Fruit fly (Drosophila melanogaster) whole organism, embryonic: ENCODE results near the gene Hexo2.

ENCODE experiments used
- Atf-2 ChIP-seq: fragments of 200-800 bp; sonication (Bioruptor generic); optimal IDR thresholded peaks from 2 replicates; lab custom pipeline; 2016; ENCODE audit warnings: missing biosample characterization, missing genetic modification characterization
- Atf3 ChIP-seq: fragments of 200-800 bp; sonication (Bioruptor generic); optimal IDR thresholded peaks from 3 replicates; lab custom pipeline; 2016; ENCODE audit warnings: missing biosample characterization, missing genetic modification characterization
- C15 ChIP-seq: fragments of 200-800 bp; sonication (Bioruptor generic); IDR thresholded peaks from 3 replicates; pipeline ENCODE4 v1.3.6; 2022; ENCODE audit warnings: missing biosample characterization, missing genetic modification characterization
- CG10267 ChIP-seq: fragments of 200-800 bp; sonication (Bioruptor generic); optimal IDR thresholded peaks from 2 replicates; lab custom pipeline; 2018; ENCODE audit warnings: missing biosample characterization, mild to moderate bottlenecking, missing genetic modification characterization, moderate library complexity
- CG10431 ChIP-seq: fragments of 200-800 bp; sonication (Bioruptor generic); optimal IDR thresholded peaks from 3 replicates; lab custom pipeline; 2018; ENCODE audit warnings: missing biosample characterization, mild to moderate bottlenecking, missing genetic modification characterization
- CG10462 ChIP-seq: fragments of 200-800 bp; sonication (Bioruptor generic); optimal IDR thresholded peaks from 2 replicates; lab custom pipeline; 2016; ENCODE audit warnings: missing biosample characterization, missing genetic modification characterization
- CG11247 ChIP-seq: fragments of 200-800 bp; sonication (Bioruptor generic); IDR thresholded peaks from 2 replicates; pipeline ENCODE4 v1.3.6; 2022; ENCODE audit warnings: missing biosample characterization, missing genetic modification characterization
- CG11456 ChIP-seq: fragments of 200-800 bp; sonication (Bioruptor generic); IDR thresholded peaks from 3 replicates; pipeline ENCODE4 v1.3.6; 2022; ENCODE audit warnings: missing biosample characterization, missing genetic modification characterization
- CG12236 ChIP-seq: fragments of 200-800 bp; sonication (Bioruptor generic); optimal IDR thresholded peaks from 2 replicates; lab custom pipeline; 2016; ENCODE audit warnings: missing biosample characterization, missing genetic modification characterization
- CG13775 ChIP-seq: fragments of 200-800 bp; sonication (Bioruptor generic); optimal IDR thresholded peaks from 3 replicates; lab custom pipeline; 2017; ENCODE audit warnings: missing biosample characterization, mild to moderate bottlenecking, missing genetic modification characterization
- CG17186 ChIP-seq: fragments of 200-800 bp; sonication (Bioruptor generic); optimal IDR thresholded peaks from 3 replicates; lab custom pipeline; 2017; ENCODE audit warnings: missing biosample characterization, missing genetic modification reagents, missing genetic modification characterization
- CG17912 ChIP-seq: fragments of 200-800 bp; sonication (Bioruptor generic); optimal IDR thresholded peaks from 2 replicates; lab custom pipeline; 2018; ENCODE audit warnings: missing biosample characterization, mild to moderate bottlenecking, missing genetic modification characterization
- CG2116 ChIP-seq: fragments of 200-800 bp; sonication (Bioruptor generic); optimal IDR thresholded peaks from 3 replicates; lab custom pipeline; 2018; ENCODE audit warnings: missing biosample characterization, mild to moderate bottlenecking, missing genetic modification characterization
- CG2202 ChIP-seq: fragments of 200-800 bp; sonication (Bioruptor generic); optimal IDR thresholded peaks from 2 replicates; lab custom pipeline; 2018; ENCODE audit warnings: missing biosample characterization, mild to moderate bottlenecking, missing genetic modification characterization
- CG31365 ChIP-seq: fragments of 200-800 bp; sonication (Bioruptor generic); optimal IDR thresholded peaks from 2 replicates; lab custom pipeline; 2018; ENCODE audit warnings: missing biosample characterization, mild to moderate bottlenecking, missing genetic modification characterization
- CG3847 ChIP-seq: fragments of 200-800 bp; sonication (Bioruptor generic); IDR thresholded peaks from 2 replicates; pipeline ENCODE4 v1.3.6; 2022; ENCODE audit warnings: missing biosample characterization, missing genetic modification characterization
- CG6254 ChIP-seq: fragments of 200-800 bp; sonication (Bioruptor generic); optimal IDR thresholded peaks from 3 replicates; lab custom pipeline; 2017; ENCODE audit warnings: mild to moderate bottlenecking, missing biosample characterization, missing genetic modification reagents, missing genetic modification characterization
- CG6683 ChIP-seq: fragments of 200-800 bp; sonication (Bioruptor generic); optimal IDR thresholded peaks from 2 replicates; lab custom pipeline; 2017; ENCODE audit warnings: missing biosample characterization, mild to moderate bottlenecking, missing genetic modification characterization, missing genetic modification reagents
- CG7745 ChIP-seq: fragments of 200-800 bp; sonication (Bioruptor generic); optimal IDR thresholded peaks from 2 replicates; lab custom pipeline; 2018; ENCODE audit warnings: missing biosample characterization, mild to moderate bottlenecking, missing genetic modification characterization, moderate library complexity
- CG8089 ChIP-seq: fragments of 200-800 bp; sonication (Bioruptor generic); optimal IDR thresholded peaks from 3 replicates; lab custom pipeline; 2016; ENCODE audit warnings: missing biosample characterization, missing genetic modification characterization
- CG9215 ChIP-seq: fragments of 200-800 bp; sonication (Bioruptor generic); IDR thresholded peaks from 2 replicates; pipeline ENCODE4 v1.3.6; 2022; ENCODE audit warnings: missing biosample characterization, missing genetic modification characterization
- Fer1 ChIP-seq: fragments of 200-800 bp; sonication (Bioruptor generic); optimal IDR thresholded peaks from 2 replicates; lab custom pipeline; 2017; ENCODE audit warnings: missing biosample characterization, mild to moderate bottlenecking, missing genetic modification characterization
- Gsc ChIP-seq: fragments of 200-800 bp; sonication (Bioruptor generic); IDR thresholded peaks from 2 replicates; pipeline ENCODE4 v1.3.6; 2022; ENCODE audit warnings: missing biosample characterization, missing genetic modification characterization
- Hand ChIP-seq: fragments of 200-800 bp; sonication (Bioruptor generic); optimal IDR thresholded peaks from 2 replicates; lab custom pipeline; 2017; ENCODE audit warnings: mild to moderate bottlenecking, missing biosample characterization, missing genetic modification reagents, missing genetic modification characterization
- HmgZ ChIP-seq: fragments of 200-800 bp; sonication (Bioruptor generic); optimal IDR thresholded peaks from 2 replicates; lab custom pipeline; 2018; ENCODE audit warnings: missing biosample characterization, mild to moderate bottlenecking, missing genetic modification characterization
- Hmr ChIP-seq: fragments of 200-800 bp; sonication (Bioruptor generic); optimal IDR thresholded peaks from 3 replicates; lab custom pipeline; 2017; ENCODE audit warnings: mild to moderate bottlenecking, missing biosample characterization, missing genetic modification reagents, missing genetic modification characterization
- Hr78 ChIP-seq, 2 experiments: fragments of 200-800 bp in 1 of 2; fragments of >200 bp in 1 of 2; sonication (Bioruptor generic) in 1 of 2; optimal IDR thresholded peaks; 2 replicates each; lab custom pipeline; 2017 to 2019; ENCODE audit warnings: missing biosample characterization in 2 of 2, missing genetic modification characterization in 2 of 2, mild to moderate bottlenecking in 1 of 2, moderate library complexity in 1 of 2
- MTF-1 ChIP-seq: fragments of 200-800 bp; sonication (Bioruptor generic); optimal IDR thresholded peaks from 2 replicates; lab custom pipeline; 2018; ENCODE audit warnings: missing biosample characterization, mild to moderate bottlenecking, missing genetic modification characterization, borderline replicate concordance
- Oli ChIP-seq: fragments of 200-800 bp; sonication (Bioruptor generic); optimal IDR thresholded peaks from 2 replicates; lab custom pipeline; 2018; ENCODE audit warnings: missing biosample characterization, mild to moderate bottlenecking, missing genetic modification characterization, moderate library complexity
- Ravus ChIP-seq: fragments of 200-800 bp; sonication (Bioruptor generic); IDR thresholded peaks from 2 replicates; pipeline ENCODE4 v1.3.6; 2022; ENCODE audit warnings: missing biosample characterization, missing genetic modification characterization
- bbx ChIP-seq: fragments of 200-800 bp; sonication (Bioruptor generic); IDR thresholded peaks from 2 replicates; pipeline ENCODE4 v1.3.6; 2022; ENCODE audit warnings: missing biosample characterization, missing genetic modification characterization; ENCODE audit not compliant: partially characterized antibody
- bcd ChIP-seq: fragments of 200-800 bp; sonication (Bioruptor generic); optimal IDR thresholded peaks from 2 replicates; lab custom pipeline; 2017; ENCODE audit warnings: missing biosample characterization, mild to moderate bottlenecking, missing genetic modification characterization
- chif ChIP-seq, 2 experiments: fragments of 200-800 bp; sonication (Bioruptor generic); optimal IDR thresholded peaks; 3 replicates each; lab custom pipeline; 2016; ENCODE audit warnings: missing biosample characterization in 2 of 2, missing genetic modification characterization in 2 of 2
- crc ChIP-seq: fragments of 200-800 bp; sonication (Bioruptor generic); optimal IDR thresholded peaks from 2 replicates; lab custom pipeline; 2016; ENCODE audit warnings: missing biosample characterization, missing genetic modification characterization
- crp ChIP-seq, 2 experiments: fragments of 200-800 bp; sonication (Bioruptor generic); optimal IDR thresholded peaks; 2 replicates in 1 of 2; 3 replicates in 1 of 2; lab custom pipeline; 2017; ENCODE audit warnings: missing biosample characterization in 2 of 2, missing genetic modification characterization in 2 of 2, mild to moderate bottlenecking in 1 of 2, moderate library complexity in 1 of 2
- dysf ChIP-seq: fragments of 200-800 bp; sonication (Bioruptor generic); IDR thresholded peaks from 3 replicates; pipeline ENCODE4 v1.3.6; 2022; ENCODE audit warnings: missing biosample characterization, missing genetic modification characterization
- gcm ChIP-seq: fragments of 200-800 bp; sonication (Bioruptor generic); optimal IDR thresholded peaks from 2 replicates; lab custom pipeline; 2019; ENCODE audit warnings: missing biosample characterization, mild to moderate bottlenecking, missing genetic modification characterization, moderate library complexity
- gfzf ChIP-seq: fragments of 200-800 bp; sonication (Bioruptor generic); optimal IDR thresholded peaks from 2 replicates; lab custom pipeline; 2016; ENCODE audit warnings: missing biosample characterization, mild to moderate bottlenecking, missing genetic modification characterization, moderate library complexity
- hb ChIP-seq: fragments of 200-800 bp; sonication (Bioruptor generic); IDR thresholded peaks from 3 replicates; pipeline ENCODE4 v1.3.6; 2022; ENCODE audit warnings: missing biosample characterization, missing genetic modification characterization; ENCODE audit not compliant: partially characterized antibody
- jumu ChIP-seq: fragments of 200-800 bp; sonication (Bioruptor generic); optimal IDR thresholded peaks from 3 replicates; lab custom pipeline; 2016; ENCODE audit warnings: missing biosample characterization, missing genetic modification characterization
- pho ChIP-seq: fragments of 200-800 bp; sonication (Bioruptor generic); optimal IDR thresholded peaks from 2 replicates; lab custom pipeline; 2016; ENCODE audit warnings: missing biosample characterization, missing genetic modification characterization
- ranshi ChIP-seq: fragments of 200-800 bp; sonication (Bioruptor generic); IDR thresholded peaks from 2 replicates; pipeline ENCODE4 v1.3.6; 2022; ENCODE audit warnings: missing biosample characterization, missing genetic modification characterization
- rib ChIP-seq: fragments of 200-800 bp; sonication (Bioruptor generic); IDR thresholded peaks from 2 replicates; pipeline ENCODE4 v1.3.6; 2022; ENCODE audit warnings: missing biosample characterization, missing genetic modification characterization
- ro ChIP-seq: fragments of 200-800 bp; sonication (Bioruptor generic); IDR thresholded peaks from 2 replicates; pipeline ENCODE4 v1.3.6; 2022; ENCODE audit warnings: missing biosample characterization, missing genetic modification characterization
- shn ChIP-seq: fragments of 200-800 bp; sonication (Bioruptor generic); optimal IDR thresholded peaks from 3 replicates; lab custom pipeline; 2016; ENCODE audit warnings: missing biosample characterization, missing genetic modification characterization
- sisA ChIP-seq: fragments of 200-800 bp; sonication (Bioruptor generic); IDR thresholded peaks from 2 replicates; pipeline ENCODE4 v1.3.6; 2022; ENCODE audit warnings: missing biosample characterization, missing genetic modification characterization
- slbo ChIP-seq: fragments of 200-800 bp; sonication (Bioruptor generic); IDR thresholded peaks from 2 replicates; pipeline ENCODE4 v1.3.6; 2022; ENCODE audit warnings: missing biosample characterization, missing genetic modification characterization
- trem ChIP-seq: fragments of 200-800 bp; optimal IDR thresholded peaks from 3 replicates; lab custom pipeline; 2019; ENCODE audit warnings: missing biosample characterization, mild to moderate bottlenecking, missing genetic modification characterization, moderate library complexity
- tx ChIP-seq: fragments of 200-800 bp; sonication (Bioruptor generic); optimal IDR thresholded peaks from 2 replicates; lab custom pipeline; 2016; ENCODE audit warnings: missing biosample characterization, missing genetic modification characterization

Gene Hexo2

DNA sequence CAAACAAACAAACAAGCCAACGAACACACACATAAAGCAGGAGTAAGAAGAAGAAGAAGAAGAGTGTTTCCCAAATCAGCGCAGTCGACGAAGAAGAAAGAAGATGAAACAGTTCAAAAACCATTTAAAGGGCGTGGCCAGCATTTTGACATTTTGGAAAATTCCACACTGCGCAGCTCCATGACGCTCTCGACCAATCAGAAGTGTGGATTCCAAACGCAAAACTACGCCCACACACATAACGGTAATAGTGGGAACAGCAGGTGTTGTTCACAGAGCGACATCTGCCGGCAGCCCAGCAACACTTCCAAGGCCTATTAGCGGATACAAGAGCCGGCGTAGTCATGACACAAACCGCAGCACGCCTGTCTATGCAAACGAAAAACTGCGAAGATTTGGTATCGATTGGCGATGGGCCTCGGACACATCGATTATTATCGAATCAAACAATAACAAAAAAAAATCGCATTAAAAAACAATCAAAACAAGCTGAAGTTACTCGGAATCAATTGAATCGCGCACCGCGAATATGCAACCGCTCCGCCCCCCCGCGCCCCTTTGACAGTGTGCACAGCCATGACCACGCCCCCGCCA is 32.7 kb upstream of the Hexo2 start, which contains the start of gene Rubicon (continued):
- peak; percentile 72; the same call in 2 of the 3 replicates for TF ChIP-seq CG11456 (GFP tag; lab: Robert Waterston, UW)
- TF ChIP-seq CG7745 (tag; lab: Kevin White, UChicago): no peak
- no peak for TF ChIP-seq ro (GFP tag; lab: Robert Waterston, UW)
- TF ChIP-seq Hand (GFP tag; lab: Kevin White, UChicago): no peak
- no peak for TF ChIP-seq CG10431 (GFP tag; lab: Kevin White, UChicago)
- peak; percentile 64 for TF ChIP-seq gfzf (GFP tag; lab: Kevin White, UChicago)
- TF ChIP-seq CG2116 (GFP tag; lab: Kevin White, UChicago): peak; percentile 91
- TF ChIP-seq crp (GFP tag; optimal IDR thresholded peaks at IDR 0.05; lab: Kevin White, UChicago): peak in 1 of 2 experiments; percentile 62
- TF ChIP-seq CG17912: peak; percentile 62
- no peak for TF ChIP-seq jumu (GFP tag; lab: Kevin White, UChicago)
- peak; percentile 12 for TF ChIP-seq CG13775
- TF ChIP-seq ranshi (GFP tag; lab: Robert Waterston, UW): no peak; the same call in 1 of the 2 replicates
- peak; percentile 8 for TF ChIP-seq gcm (GFP tag; lab: Kevin White, UChicago)
- peak; percentile 15 for TF ChIP-seq Atf3 (GFP tag; lab: Kevin White, UChicago)
- peak in 1 of 2 experiments; percentile 29 for TF ChIP-seq chif (GFP tag; optimal IDR thresholded peaks at IDR 0.05; lab: Kevin White, UChicago)
- TF ChIP-seq CG9215 (GFP tag; lab: Robert Waterston, UW): peak; percentile 26; the same call in 1 of the 2 replicates
- TF ChIP-seq tx (GFP tag; lab: Kevin White, UChicago): peak; percentile 1
- no peak for TF ChIP-seq crc (GFP tag; lab: Kevin White, UChicago)
- TF ChIP-seq sisA (GFP tag; lab: Robert Waterston, UW): no peak
- TF ChIP-seq hb (GFP tag; lab: Robert Waterston, UW): peak; percentile 87
- TF ChIP-seq CG17186 (GFP tag; lab: Kevin White, UChicago): peak; percentile 42
- TF ChIP-seq dysf: peak; percentile 43; the same call in 1 of the 3 replicates
- TF ChIP-seq CG6254 (GFP tag; lab: Kevin White, UChicago): no peak
- 0 out of 2 replicates have a peak, but pooled peaks have one; percentile 18 for TF ChIP-seq CG11247
- TF ChIP-seq Atf-2 (GFP tag; lab: Kevin White, UChicago): no peak
- peak; percentile 79 for TF ChIP-seq HmgZ (tag; lab: Kevin White, UChicago)
- peak; percentile 91 for TF ChIP-seq bbx (GFP tag; lab: Robert Waterston, UW)
- TF ChIP-seq rib: no peak
- TF ChIP-seq trem (tag; lab: Kevin White, UChicago): peak; percentile 44
- peak; percentile 5 for TF ChIP-seq CG6683 (GFP tag; lab: Kevin White, UChicago)
- TF ChIP-seq Hmr (GFP tag; lab: Kevin White, UChicago): peak; percentile 82
- TF ChIP-seq pho: peak; percentile 35
- peak; percentile 37 for TF ChIP-seq CG8089 (GFP tag; lab: Kevin White, UChicago)
- no peak for TF ChIP-seq Fer1
- no peak for TF ChIP-seq CG12236 (GFP tag; lab: Kevin White, UChicago)
- TF ChIP-seq Gsc (GFP tag; lab: Robert Waterston, UW): no peak
- TF ChIP-seq MTF-1 (GFP tag; lab: Kevin White, UChicago): peak; percentile 48
- TF ChIP-seq Ravus (GFP tag; lab: Robert Waterston, UW): no peak
- TF ChIP-seq CG31365 (tag; lab: Kevin White, UChicago): peak; percentile 56
- TF ChIP-seq CG10267 (tag; lab: Kevin White, UChicago): peak; percentile 77
- no peak for TF ChIP-seq shn (GFP tag; lab: Kevin White, UChicago)
- no peak for TF ChIP-seq Hr78 (GFP tag; optimal IDR thresholded peaks at IDR 0.05; lab: Kevin White, UChicago)
- peak; percentile 52 for TF ChIP-seq slbo (GFP tag; lab: Robert Waterston, UW)
- TF ChIP-seq C15 (GFP tag; lab: Robert Waterston, UW): no peak
- no peak for TF ChIP-seq Oli (tag; lab: Kevin White, UChicago)
- TF ChIP-seq bcd: peak; percentile 32
- peak; percentile 1 for TF ChIP-seq CG2202 (tag; lab: Kevin White, UChicago)
- peak; percentile 66 for TF ChIP-seq CG3847 (GFP tag; lab: Robert Waterston, UW)
- TF ChIP-seq CG10462 (GFP tag; lab: Kevin White, UChicago): peak; percentile 96
